Fruit fly (Drosophila melanogaster): Measurements from ENCODE around the gene CG34462.

DNA sequence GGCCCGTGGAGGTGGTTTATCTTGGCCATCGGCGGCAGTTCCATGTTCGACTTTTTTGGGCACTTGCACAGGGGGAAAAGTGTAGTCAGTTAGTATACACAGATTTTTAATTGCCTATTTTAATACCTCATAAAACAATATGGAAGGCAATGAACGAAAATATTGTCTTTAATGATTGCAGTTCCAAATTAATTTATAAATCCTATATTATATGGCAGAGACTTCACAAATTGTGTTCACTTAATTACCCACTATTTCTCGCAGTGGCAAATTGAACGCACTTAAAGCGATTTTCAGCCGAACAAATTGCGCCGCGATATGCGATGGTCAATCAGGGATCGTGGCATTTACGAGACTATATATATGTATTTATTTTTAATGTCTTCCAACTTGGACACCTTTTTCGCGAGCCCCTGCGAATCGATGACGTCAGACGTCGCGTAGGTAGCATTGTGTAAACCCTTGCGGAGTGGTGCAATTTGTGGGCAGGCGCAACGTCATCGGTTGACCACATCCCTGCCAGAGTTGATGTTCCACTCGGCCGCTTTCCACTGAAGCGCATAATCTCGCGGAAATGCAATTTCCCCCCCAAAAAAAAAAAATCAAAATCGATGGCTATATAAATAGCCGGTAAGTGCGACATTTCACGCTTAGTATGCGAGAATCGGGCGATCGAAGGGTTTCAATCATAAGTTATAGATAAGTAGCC is 8.1 kb upstream of the CG34462 start, which contains the start of gene CG13670:
- TF ChIP-seq CG8478 (optimal IDR thresholded peaks at IDR 0.05) (no peak), CTCF (optimal IDR thresholded peaks at IDR 0.05) (no peak)

Data from S2 (cell line).